Fruit fly (Drosophila melanogaster) whole organism, embryonic: ENCODE measurements around the gene Ykt6.

ENCODE experiments used
- B-H1 ChIP-seq: fragments of 200-800 bp; sonication (Bioruptor generic); IDR thresholded peaks from 3 replicates; pipeline ENCODE4 v1.3.6; 2022; ENCODE audit warnings: missing biosample characterization, missing genetic modification characterization
- B-H2 ChIP-seq: fragments of 200-800 bp; sonication (Bioruptor generic); optimal IDR thresholded peaks from 2 replicates; lab custom pipeline; 2018; ENCODE audit warnings: missing biosample characterization, mild to moderate bottlenecking, missing genetic modification characterization
- Bdp1 ChIP-seq: fragments of 200-800 bp; sonication (Bioruptor generic); optimal IDR thresholded peaks from 3 replicates; lab custom pipeline; 2016; ENCODE audit warnings: missing biosample characterization, missing genetic modification characterization
- CG10209 ChIP-seq: fragments of 200-800 bp; sonication (Bioruptor generic); optimal IDR thresholded peaks from 3 replicates; lab custom pipeline; 2017; ENCODE audit warnings: missing biosample characterization, mild to moderate bottlenecking, missing genetic modification characterization, missing genetic modification reagents
- CG1024 ChIP-seq: fragments of 200-800 bp; sonication (Bioruptor generic); IDR thresholded peaks from 2 replicates; pipeline ENCODE4 v1.3.6; 2022; ENCODE audit warnings: missing biosample characterization, missing genetic modification characterization
- CG10321 ChIP-seq: fragments of 200-800 bp; sonication (Bioruptor generic); IDR thresholded peaks from 2 replicates; pipeline ENCODE4 v1.3.6; 2022; ENCODE audit warnings: missing biosample characterization, missing genetic modification characterization
- CG10543 ChIP-seq: fragments of 200-800 bp; sonication (Bioruptor generic); optimal IDR thresholded peaks from 3 replicates; lab custom pipeline; 2017; ENCODE audit warnings: missing biosample characterization, mild to moderate bottlenecking, missing genetic modification characterization, moderate library complexity
- CG11456 ChIP-seq: fragments of 200-800 bp; sonication (Bioruptor generic); IDR thresholded peaks from 3 replicates; pipeline ENCODE4 v1.3.6; 2022; ENCODE audit warnings: missing biosample characterization, missing genetic modification characterization
- CG1233 ChIP-seq: fragments of 200-800 bp; sonication (Bioruptor generic); optimal IDR thresholded peaks from 4 replicates; lab custom pipeline; 2018; ENCODE audit warnings: missing biosample characterization, mild to moderate bottlenecking, missing genetic modification characterization
- CG12769 ChIP-seq: fragments of 200-800 bp; sonication (Bioruptor generic); optimal IDR thresholded peaks from 2 replicates; lab custom pipeline; 2019; ENCODE audit warnings: missing biosample characterization, mild to moderate bottlenecking, missing genetic modification characterization, moderate library complexity
- CG14014 ChIP-seq: fragments of 200-800 bp; sonication (Bioruptor generic); IDR thresholded peaks from 2 replicates; pipeline ENCODE4 v1.3.6; 2022; ENCODE audit warnings: missing biosample characterization, missing genetic modification characterization
- CG14050 ChIP-seq: fragments of 200-800 bp; sonication (Bioruptor generic); IDR thresholded peaks from 3 replicates; pipeline ENCODE4 v1.3.6; 2022; ENCODE audit warnings: missing biosample characterization, missing genetic modification characterization
- CG1529 ChIP-seq: fragments of 200-800 bp; sonication (Bioruptor generic); optimal IDR thresholded peaks from 3 replicates; lab custom pipeline; 2018; ENCODE audit warnings: missing biosample characterization, missing genetic modification characterization
- CG1832 ChIP-seq: fragments of 200-800 bp; sonication (Bioruptor generic); optimal IDR thresholded peaks from 2 replicates; lab custom pipeline; 2017; ENCODE audit warnings: missing biosample characterization, mild to moderate bottlenecking, missing genetic modification characterization, inconsistent platforms
- CG2116 ChIP-seq: fragments of 200-800 bp; sonication (Bioruptor generic); optimal IDR thresholded peaks from 3 replicates; lab custom pipeline; 2018; ENCODE audit warnings: missing biosample characterization, mild to moderate bottlenecking, missing genetic modification characterization
- CG2120 ChIP-seq: fragments of 200-800 bp; sonication (Bioruptor generic); optimal IDR thresholded peaks from 3 replicates; lab custom pipeline; 2016; ENCODE audit warnings: missing biosample characterization, missing genetic modification characterization
- CG3065 ChIP-seq: fragments of 200-800 bp; sonication (Bioruptor generic); optimal IDR thresholded peaks from 2 replicates; lab custom pipeline; 2016; ENCODE audit warnings: missing biosample characterization, missing genetic modification characterization
- CG3281 ChIP-seq: fragments of 200-800 bp; sonication (Bioruptor generic); optimal IDR thresholded peaks from 3 replicates; lab custom pipeline; 2017; ENCODE audit warnings: missing biosample characterization, mild to moderate bottlenecking, missing genetic modification characterization
- CG33557 ChIP-seq: fragments of 200-800 bp; sonication (Bioruptor generic); optimal IDR thresholded peaks from 2 replicates; lab custom pipeline; 2019; ENCODE audit warnings: missing biosample characterization, mild to moderate bottlenecking, missing genetic modification characterization, moderate library complexity
- CG4617 ChIP-seq: fragments of 200-800 bp; sonication (Bioruptor generic); optimal IDR thresholded peaks from 3 replicates; lab custom pipeline; 2016; ENCODE audit warnings: missing biosample characterization, missing genetic modification characterization, borderline replicate concordance
- CG6791 ChIP-seq: fragments of 200-800 bp; sonication (Bioruptor generic); IDR thresholded peaks from 3 replicates; pipeline ENCODE4 v1.3.6; 2022; ENCODE audit warnings: missing biosample characterization, missing genetic modification characterization; ENCODE audit not compliant: partially characterized antibody
- CG8478 ChIP-seq: fragments of >200 bp; optimal IDR thresholded peaks from 2 replicates; lab custom pipeline; 2018
- CG9797 ChIP-seq: fragments of 200-800 bp; sonication (Bioruptor generic); optimal IDR thresholded peaks from 3 replicates; lab custom pipeline; 2018; ENCODE audit warnings: missing biosample characterization, mild to moderate bottlenecking, missing genetic modification characterization
- Camta ChIP-seq: fragments of 200-800 bp; sonication (Bioruptor generic); optimal IDR thresholded peaks from 2 replicates; lab custom pipeline; 2016; ENCODE audit warnings: missing biosample characterization, missing genetic modification characterization
- Eip74EF ChIP-seq, 2 experiments: fragments of 200-800 bp in 1 of 2; fragments of >200 bp in 1 of 2; sonication (Bioruptor generic) in 1 of 2; optimal IDR thresholded peaks; 2 replicates each; lab custom pipeline; 2017 to 2019; ENCODE audit warnings: missing biosample characterization in 2 of 2, missing genetic modification characterization in 2 of 2, mild to moderate bottlenecking in 1 of 2, moderate library complexity in 1 of 2
- HLH4C ChIP-seq: fragments of 200-800 bp; sonication (Bioruptor generic); IDR thresholded peaks from 3 replicates; pipeline ENCODE4 v1.3.6; 2022; ENCODE audit warnings: missing biosample characterization, missing genetic modification characterization; ENCODE audit not compliant: partially characterized antibody
- Max ChIP-seq: fragments of 200-800 bp; sonication (Bioruptor generic); optimal IDR thresholded peaks from 2 replicates; lab custom pipeline; 2016; ENCODE audit warnings: missing biosample characterization, mild to moderate bottlenecking, missing genetic modification characterization
- Mrtf ChIP-seq: fragments of 200-800 bp; sonication (Bioruptor generic); IDR thresholded peaks from 3 replicates; pipeline ENCODE4 v1.3.6; 2022; ENCODE audit warnings: missing biosample characterization, missing genetic modification characterization
- Myb ChIP-seq: fragments of 200-800 bp; sonication (Bioruptor generic); optimal IDR thresholded peaks from 2 replicates; lab custom pipeline; 2016; ENCODE audit warnings: missing biosample characterization, missing genetic modification characterization
- Pdp1 ChIP-seq, 2 experiments: fragments of 200-800 bp; sonication (Bioruptor generic); optimal IDR thresholded peaks; 3 replicates each; lab custom pipeline; 2016; ENCODE audit warnings: missing biosample characterization in 2 of 2, missing genetic modification characterization in 2 of 2, mild to moderate bottlenecking in 1 of 2, moderate library complexity in 1 of 2
- ac ChIP-seq: fragments of 200-800 bp; sonication (Bioruptor generic); optimal IDR thresholded peaks from 3 replicates; lab custom pipeline; 2017; ENCODE audit warnings: missing biosample characterization, mild to moderate bottlenecking, missing genetic modification characterization
- cad ChIP-seq: fragments of >200 bp; optimal IDR thresholded peaks from 2 replicates; lab custom pipeline; 2017; ENCODE audit warnings: missing biosample characterization, missing genetic modification characterization
- da ChIP-seq: fragments of 200-800 bp; sonication (Bioruptor generic); optimal IDR thresholded peaks from 2 replicates; lab custom pipeline; 2016; ENCODE audit warnings: missing biosample characterization, missing genetic modification characterization
- gcm2 ChIP-seq: fragments of 200-800 bp; sonication (Bioruptor generic); optimal IDR thresholded peaks from 2 replicates; lab custom pipeline; 2016; ENCODE audit warnings: missing biosample characterization, missing genetic modification characterization
- grau ChIP-seq: fragments of 200-800 bp; optimal IDR thresholded peaks from 3 replicates; lab custom pipeline; 2019; ENCODE audit warnings: missing biosample characterization, mild to moderate bottlenecking, missing genetic modification characterization, moderate library complexity
- grn ChIP-seq: fragments of 200-800 bp; sonication (Bioruptor generic); optimal IDR thresholded peaks from 3 replicates; lab custom pipeline; 2017; ENCODE audit warnings: missing biosample characterization, missing genetic modification characterization
- jigr1 ChIP-seq: fragments of 200-800 bp; sonication (Bioruptor generic); IDR thresholded peaks from 3 replicates; pipeline ENCODE4 v1.3.6; 2022; ENCODE audit warnings: missing biosample characterization, missing genetic modification characterization
- kni ChIP-seq: fragments of 200-800 bp; sonication (Bioruptor generic); optimal IDR thresholded peaks from 3 replicates; lab custom pipeline; 2017; ENCODE audit warnings: mild to moderate bottlenecking, missing biosample characterization, missing genetic modification reagents, missing genetic modification characterization
- lbe ChIP-seq: fragments of 200-800 bp; sonication (Bioruptor generic); optimal IDR thresholded peaks from 2 replicates; lab custom pipeline; 2016; ENCODE audit warnings: missing biosample characterization, mild to moderate bottlenecking, missing genetic modification characterization
- mld ChIP-seq: fragments of 200-800 bp; sonication (Bioruptor generic); IDR thresholded peaks from 3 replicates; pipeline ENCODE4 v1.3.6; 2022; ENCODE audit warnings: missing biosample characterization, missing genetic modification characterization; ENCODE audit not compliant: partially characterized antibody
- pan ChIP-seq, 4 experiments: fragments of >200 bp in 3 of 4; fragments of 200-800 bp in 1 of 4; sonication (Bioruptor generic) in 1 of 4; optimal IDR thresholded peaks in 3 of 4; IDR thresholded peaks in 1 of 4; 2 replicates each; pipeline versions ENCODE4 v1.3.6 to Lab custom; 2017 to 2022; ENCODE audit warnings: missing biosample characterization in 2 of 4, missing genetic modification characterization in 2 of 4, mixed read lengths in 1 of 4
- pita ChIP-seq: fragments of 200-800 bp; sonication (Bioruptor generic); optimal IDR thresholded peaks from 2 replicates; lab custom pipeline; 2017; ENCODE audit warnings: missing biosample characterization, mild to moderate bottlenecking, missing genetic modification characterization
- pnt ChIP-seq: fragments of 200-800 bp; sonication (Bioruptor generic); optimal IDR thresholded peaks from 3 replicates; lab custom pipeline; 2016; ENCODE audit warnings: missing biosample characterization, missing genetic modification characterization
- ranshi ChIP-seq: fragments of 200-800 bp; sonication (Bioruptor generic); IDR thresholded peaks from 2 replicates; pipeline ENCODE4 v1.3.6; 2022; ENCODE audit warnings: missing biosample characterization, missing genetic modification characterization
- repo ChIP-seq: fragments of 200-800 bp; sonication (Bioruptor generic); optimal IDR thresholded peaks from 2 replicates; lab custom pipeline; 2016; ENCODE audit warnings: missing biosample characterization, missing genetic modification characterization
- sima ChIP-seq: fragments of 200-800 bp; sonication (Bioruptor generic); optimal IDR thresholded peaks from 2 replicates; lab custom pipeline; 2016; ENCODE audit warnings: missing biosample characterization, missing genetic modification characterization
- vfl ChIP-seq: fragments of 200-800 bp; sonication (Bioruptor generic); optimal IDR thresholded peaks from 2 replicates; lab custom pipeline; 2016; ENCODE audit warnings: missing biosample characterization, missing genetic modification characterization
- z ChIP-seq: fragments of 200-800 bp; sonication (Bioruptor generic); IDR thresholded peaks from 3 replicates; pipeline ENCODE4 v1.3.6; 2022; ENCODE audit warnings: missing biosample characterization, missing genetic modification characterization
- zen ChIP-seq: fragments of 200-800 bp; sonication (Bioruptor generic); optimal IDR thresholded peaks from 3 replicates; lab custom pipeline; 2018; ENCODE audit warnings: missing biosample characterization, mild to moderate bottlenecking, missing genetic modification characterization, moderate library complexity

Gene Ykt6

DNA sequence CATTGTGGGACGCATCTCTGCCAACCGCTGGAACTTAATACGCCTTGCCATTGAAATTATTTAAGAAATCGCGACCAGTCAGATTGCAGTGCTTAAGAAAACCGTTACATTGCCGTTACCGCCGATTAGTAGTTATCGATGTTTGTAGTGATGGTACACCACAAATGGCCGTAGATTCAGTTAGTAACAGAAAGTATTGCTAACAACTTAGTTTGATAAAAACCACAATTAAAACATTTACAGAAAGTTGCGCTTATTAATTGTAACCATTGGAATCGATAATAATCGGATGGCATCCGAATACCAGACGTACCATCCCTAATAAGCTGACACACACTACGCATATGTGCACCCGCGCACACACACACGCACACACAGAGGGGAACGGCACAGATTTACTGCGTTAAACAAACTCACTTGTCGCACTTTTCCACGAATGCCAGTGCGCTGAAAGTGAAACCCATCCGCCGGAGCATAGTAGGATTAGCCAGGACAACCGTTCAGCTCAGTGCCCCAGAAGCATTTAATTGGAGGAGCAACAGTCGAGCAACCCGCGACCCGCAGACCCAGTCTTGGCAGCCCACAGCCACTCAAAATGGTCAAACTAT lies at the start of gene Ykt6, which contains the start of gene hdm (continued):
- TF ChIP-seq CG1832 (no peak), CG3281 (GFP tag; lab: Kevin White, UChicago) (peak; percentile 64), da (GFP tag; lab: Kevin White, UChicago) (peak; percentile 26), Pdp1 (GFP tag; optimal IDR thresholded peaks at IDR 0.05; lab: Kevin White, UChicago) (peak; percentile 78 to 80), zen (tag; lab: Kevin White, UChicago) (peak; percentile 71), cad (GFP tag; lab: Kevin White, UChicago) (no peak), CG33557 (GFP tag; lab: Kevin White, UChicago) (peak; percentile 66), grn (GFP tag; lab: Kevin White, UChicago) (no peak), pan (optimal IDR thresholded peaks at IDR 0.05; lab: Kevin White, UChicago) (no peak), pan (GFP tag; optimal IDR thresholded peaks at IDR 0.05 in 1 of 2, IDR thresholded peaks at IDR 0.05 in 1 of 2) (peak in 1 of 2 experiments; percentile 81), mld (GFP tag; lab: Robert Waterston, UW) (peak; percentile 84; the same call in 2 of the 3 replicates), pita (GFP tag; lab: Kevin White, UChicago) (no peak), pnt (GFP tag; lab: Kevin White, UChicago) (peak; percentile 76), CG6791 (GFP tag; lab: Robert Waterston, UW) (peak; percentile 91), sima (GFP tag; lab: Kevin White, UChicago) (peak; percentile 24), CG11456 (GFP tag; lab: Robert Waterston, UW) (no peak; the same call in 1 of the 3 replicates), CG1024 (GFP tag; lab: Robert Waterston, UW) (peak; percentile 56), B-H1 (peak; percentile 44; the same call in 2 of the 3 replicates), CG10543 (peak; percentile 40), CG14050 (peak; percentile 75), Camta (GFP tag; lab: Kevin White, UChicago) (peak; percentile 79), ranshi (peak; percentile 82), Eip74EF (GFP tag; optimal IDR thresholded peaks at IDR 0.05; lab: Kevin White, UChicago) (no peak), repo (GFP tag; lab: Kevin White, UChicago) (peak; percentile 52), kni (GFP tag; lab: Kevin White, UChicago) (no peak), HLH4C (peak; percentile 95), CG2120 (GFP tag; lab: Kevin White, UChicago) (peak; percentile 89), CG2116 (GFP tag; lab: Kevin White, UChicago) (peak; percentile 88), ac (GFP tag; lab: Kevin White, UChicago) (no peak), CG1529 (GFP tag; lab: Kevin White, UChicago) (peak; percentile 51), CG3065 (GFP tag; lab: Kevin White, UChicago) (peak; percentile 38), lbe (peak; percentile 64), CG14014 (GFP tag; lab: Robert Waterston, UW) (peak; percentile 81), CG4617 (peak; percentile 80), Mrtf (peak; percentile 65; the same call in 2 of the 3 replicates), CG10321 (no peak), CG1233 (GFP tag; lab: Kevin White, UChicago) (peak; percentile 56), Myb (GFP tag; lab: Kevin White, UChicago) (peak; percentile 98), CG9797 (GFP tag; lab: Kevin White, UChicago) (peak; percentile 45), CG10209 (GFP tag; lab: Kevin White, UChicago) (peak; percentile 75), Max (GFP tag; lab: Kevin White, UChicago) (peak; percentile 56), z (GFP tag; lab: Robert Waterston, UW) (no peak), CG12769 (tag; lab: Kevin White, UChicago) (no peak), grau (tag; lab: Kevin White, UChicago) (no peak), CG8478 (lab: Kevin White, UChicago) (no peak), gcm2 (GFP tag; lab: Kevin White, UChicago) (no peak), B-H2 (GFP tag; lab: Kevin White, UChicago) (peak; percentile 83), jigr1 (GFP tag; lab: Robert Waterston, UW) (0 out of 3 replicates have a peak, but pooled peaks have one; percentile 20), Bdp1 (GFP tag; lab: Kevin White, UChicago) (peak; percentile 79), vfl (GFP tag; lab: Kevin White, UChicago) (peak; percentile 37)
